Worm (Caenorhabditis elegans): ENCODE data around the gene gsto-1.

The gsto-1 gene

ce11 chrIII:7941417-7941816, 5.4 kb downstream of the gsto-1 start, which contains the start of gene kle-2:
kle-2 (plus strand) TSS chrIII:7941717.
- no peak for TF ChIP-seq F13H6.1 (tag; optimal IDR thresholded peaks at IDR 0.05)
- TF ChIP-seq madf-2 (tag; optimal IDR thresholded peaks at IDR 0.05) = no peak
- TF ChIP-seq eyg-1 (tag; optimal IDR thresholded peaks at IDR 0.05) = no peak
- TF ChIP-seq hlh-30 (tag; optimal IDR thresholded peaks at IDR 0.05; ENCODE audit: insufficient read depth) = no peak
- no peak for TF ChIP-seq nfya-1 (tag; optimal IDR thresholded peaks at IDR 0.05)
- TF ChIP-seq ceh-48 (tag; optimal IDR thresholded peaks at IDR 0.05) = no peak
- TF ChIP-seq hlh-13 (GFP tag; optimal IDR thresholded peaks at IDR 0.05) = no peak
- no peak for TF ChIP-seq pha-2 (tag; optimal IDR thresholded peaks at IDR 0.05)
- TF ChIP-seq ceh-34 (tag; optimal IDR thresholded peaks at IDR 0.05) = no peak
- no peak for TF ChIP-seq pros-1 (tag; optimal IDR thresholded peaks at IDR 0.05)
- no peak for TF ChIP-seq fkh-6 (tag; optimal IDR thresholded peaks at IDR 0.05)
- no peak for TF ChIP-seq nhr-11 (tag; optimal IDR thresholded peaks at IDR 0.05)
- no peak for TF ChIP-seq hlh-6 (tag; optimal IDR thresholded peaks at IDR 0.05)

ce11 chrIII:7940819-7941218, 6.0 kb downstream of the gsto-1 start, which contains the start of gene C29E4.12:
C29E4.12 (plus strand) TSS chrIII:7941151.
- TF ChIP-seq nfya-1 (tag; optimal IDR thresholded peaks at IDR 0.05) = peak; percentile 56
- no peak for TF ChIP-seq sdc-2 (tag; optimal IDR thresholded peaks at IDR 0.05)
- TF ChIP-seq zip-5 (tag; optimal IDR thresholded peaks at IDR 0.05) = no peak
- TF ChIP-seq nhr-232 (tag; optimal IDR thresholded peaks at IDR 0.05) = no peak

- TF ChIP-seq ceh-18 (tag; optimal IDR thresholded peaks at IDR 0.05) (no peak), che-1 (tag; optimal IDR thresholded peaks at IDR 0.05) (no peak), pha-4 (tag; optimal IDR thresholded peaks at IDR 0.05) (no peak), zip-5 (tag; optimal IDR thresholded peaks at IDR 0.05) (no peak), rnt-1 (tag; optimal IDR thresholded peaks at IDR 0.05) (no peak), ztf-16 (tag; optimal IDR thresholded peaks at IDR 0.05) (no peak), unc-55 (GFP tag; optimal IDR thresholded peaks at IDR 0.05) (no peak), eyg-1 (tag; optimal IDR thresholded peaks at IDR 0.05) (no peak), C38D4.7 (GFP tag; optimal IDR thresholded peaks at IDR 0.05) (no peak), ets-4 (tag; optimal IDR thresholded peaks at IDR 0.05) (no peak), ceh-34 (tag; optimal IDR thresholded peaks at IDR 0.05) (no peak), unc-86 (tag; optimal IDR thresholded peaks at IDR 0.05) (no peak), hlh-15 (tag; optimal IDR thresholded peaks at IDR 0.05) (no peak), hlh-6 (tag; optimal IDR thresholded peaks at IDR 0.05) (no peak)
Measured at ce11 chrIII:7937548-7937947, 9.3 kb downstream of the gsto-1 start, which contains the start of gene C29E4.10. C29E4.10 (plus strand) TSS chrIII:7937848.

ce11 chrIII:7933235-7933634, 13.6 kb downstream of the gsto-1 start, which contains the start of gene ran-2:
ran-2 (plus strand) TSS chrIII:7933535.
- TF ChIP-seq ceh-24 (tag; optimal IDR thresholded peaks at IDR 0.05) (no peak), npax-4 (tag; optimal IDR thresholded peaks at IDR 0.05) (no peak), ceh-6 (GFP tag; optimal IDR thresholded peaks at IDR 0.05) (no peak), syd-9 (tag; optimal IDR thresholded peaks at IDR 0.05) (no peak), C08G9.2 (tag; optimal IDR thresholded peaks at IDR 0.05) (no peak), ceh-9 (tag; optimal IDR thresholded peaks at IDR 0.05) (no peak), ama-1 (optimal IDR thresholded peaks at IDR 0.05) (no peak), K02D7.2 (tag; optimal IDR thresholded peaks at IDR 0.05) (no peak), T23F11.4 (GFP tag; optimal IDR thresholded peaks at IDR 0.05) (no peak), hlh-13 (GFP tag; optimal IDR thresholded peaks at IDR 0.05) (no peak), madf-2 (tag; optimal IDR thresholded peaks at IDR 0.05) (no peak), hlh-6 (tag; optimal IDR thresholded peaks at IDR 0.05) (no peak), pqm-1 (tag; optimal IDR thresholded peaks at IDR 0.05) (no peak), zip-5 (tag; optimal IDR thresholded peaks at IDR 0.05) (no peak), sdc-2 (tag; optimal IDR thresholded peaks at IDR 0.05) (no peak), ref-2 (tag; optimal IDR thresholded peaks at IDR 0.05) (no peak), ceh-34 (tag; optimal IDR thresholded peaks at IDR 0.05) (no peak), fkh-10 (GFP tag; optimal IDR thresholded peaks at IDR 0.05) (no peak), unc-86 (tag; optimal IDR thresholded peaks at IDR 0.05) (no peak), unc-55 (GFP tag; optimal IDR thresholded peaks at IDR 0.05) (no peak)
